Worm (Caenorhabditis elegans) whole organism, L4/young adult: ENCODE data around the gene atp-2.

Experiments
- W03F9.2 ChIP-seq: fragments of 150-350 bp; optimal IDR thresholded peaks from 2 replicates; lab custom pipeline; 2014; ENCODE audit warnings: missing biosample characterization, missing genetic modification characterization
- dao-5 ChIP-seq: sonication (generic microtip); optimal IDR thresholded peaks from 2 replicates; lab custom pipeline; 2016; ENCODE audit warnings: missing genotype, missing genetic modification characterization, moderate library complexity, missing compliant biosample characterization
- him-1 ChIP-seq: sonication (generic microtip); optimal IDR thresholded peaks from 2 replicates; lab custom pipeline; 2016; ENCODE audit warnings: missing genotype, missing genetic modification reagents, missing genetic modification characterization, missing compliant biosample characterization

The atp-2 gene

ce11 chrIII:5227831-5228467 lies at the start of gene atp-2, which contains the start of the genes C34E10.12 and C34E10.10:
TSS of gene atp-2 (plus strand) at chrIII:5228417.
TSS of gene C34E10.12 (minus strand) at chrIII:5227881.
TSS of gene C34E10.10 (minus strand) at chrIII:5227884.
- TF ChIP-seq W03F9.2 (tag; lab: Kevin White, UChicago) (peak; percentile 89), him-1 (tag; lab: Kevin White, UChicago) (peak; percentile 7), dao-5 (tag; lab: Kevin White, UChicago) (no peak)

ce11 chrIII:5179166-5179565 lies 49.1 kb upstream of the atp-2 start:
- no peak for TF ChIP-seq dao-5 (tag; lab: Kevin White, UChicago)
- no peak for TF ChIP-seq him-1 (tag; lab: Kevin White, UChicago)
- TF ChIP-seq W03F9.2 (tag; lab: Kevin White, UChicago), result no peak

- no peak for TF ChIP-seq W03F9.2 (tag; lab: Kevin White, UChicago)
Observed at ce11 chrIII:5180588-5180987, 47.6 kb upstream of the atp-2 start.

- no peak for TF ChIP-seq dao-5 (tag; lab: Kevin White, UChicago)
- TF ChIP-seq W03F9.2 (tag; lab: Kevin White, UChicago), result no peak
- no peak for TF ChIP-seq him-1 (tag; lab: Kevin White, UChicago)
Observed at ce11 chrIII:5181217-5181616, 47.0 kb upstream of the atp-2 start.

- TF ChIP-seq him-1 (tag; lab: Kevin White, UChicago) (no peak), W03F9.2 (tag; lab: Kevin White, UChicago) (no peak), dao-5 (tag; lab: Kevin White, UChicago) (no peak)
Observed at ce11 chrIII:5181641-5182040, 46.6 kb upstream of the atp-2 start.

ce11 chrIII:5183372-5183771 lies 44.8 kb upstream of the atp-2 start:
- TF ChIP-seq W03F9.2 (tag; lab: Kevin White, UChicago) (no peak), dao-5 (tag; lab: Kevin White, UChicago) (no peak), him-1 (tag; lab: Kevin White, UChicago) (no peak)

- TF ChIP-seq W03F9.2 (tag; lab: Kevin White, UChicago) (no peak), him-1 (tag; lab: Kevin White, UChicago) (no peak), dao-5 (tag; lab: Kevin White, UChicago) (no peak)
Observed at ce11 chrIII:5185620-5186019, 42.6 kb upstream of the atp-2 start, which contains the start of gene pup-2. TSS of gene pup-2 (plus strand) at chrIII:5185920.

ce11 chrIII:5188426-5188825 lies 39.8 kb upstream of the atp-2 start, which contains the start of gene K10D2.8:
TSS of gene K10D2.8 (plus strand) at chrIII:5188726.
- TF ChIP-seq him-1 (tag; lab: Kevin White, UChicago) (no peak), W03F9.2 (tag; lab: Kevin White, UChicago) (no peak), dao-5 (tag; lab: Kevin White, UChicago) (no peak)

- no peak for TF ChIP-seq dao-5 (tag; lab: Kevin White, UChicago)
- no peak for TF ChIP-seq him-1 (tag; lab: Kevin White, UChicago)
- TF ChIP-seq W03F9.2 (tag; lab: Kevin White, UChicago), result no peak
Observed at ce11 chrIII:5190179-5190578, 38.0 kb upstream of the atp-2 start.

- TF ChIP-seq dao-5 (tag; lab: Kevin White, UChicago), result no peak
- TF ChIP-seq W03F9.2 (tag; lab: Kevin White, UChicago), result peak; percentile 45
- no peak for TF ChIP-seq him-1 (tag; lab: Kevin White, UChicago)
Observed at ce11 chrIII:5190671-5191174, 37.5 kb upstream of the atp-2 start, which contains the start of gene hira-1. TSS of gene hira-1 (plus strand) at chrIII:5191124.

ce11 chrIII:5193266-5193665 lies 35.0 kb upstream of the atp-2 start:
- no peak for TF ChIP-seq him-1 (tag; lab: Kevin White, UChicago)
- no peak for TF ChIP-seq W03F9.2 (tag; lab: Kevin White, UChicago)

- no peak for TF ChIP-seq dao-5 (tag; lab: Kevin White, UChicago)
- TF ChIP-seq W03F9.2 (tag; lab: Kevin White, UChicago), result no peak
- TF ChIP-seq him-1 (tag; lab: Kevin White, UChicago), result no peak
Observed at ce11 chrIII:5195690-5196089, 32.5 kb upstream of the atp-2 start, which contains the start of gene moc-6. TSS of gene moc-6 (plus strand) at chrIII:5195990.

- TF ChIP-seq him-1 (tag; lab: Kevin White, UChicago), result no peak
- TF ChIP-seq W03F9.2 (tag; lab: Kevin White, UChicago), result no peak
Observed at ce11 chrIII:5196298-5197045, 31.7 kb upstream of the atp-2 start.
